Fruit fly (Drosophila melanogaster) whole organism, embryonic: ENCODE results near the gene nAChRalpha3.

Experiments
- Ada2b ChIP-seq: fragments of 200-800 bp; sonication (Bioruptor generic); IDR thresholded peaks from 2 replicates; pipeline ENCODE4 v1.3.6; 2022; ENCODE audit warnings: missing biosample characterization, missing genetic modification characterization
- Atf3 ChIP-seq: fragments of 200-800 bp; sonication (Bioruptor generic); optimal IDR thresholded peaks from 3 replicates; lab custom pipeline; 2016; ENCODE audit warnings: missing biosample characterization, missing genetic modification characterization
- Awh ChIP-seq: fragments of 200-800 bp; sonication (Bioruptor generic); IDR thresholded peaks from 2 replicates; pipeline ENCODE4, ENCODE4 v1.3.6; 2022; ENCODE audit warnings: missing biosample characterization, missing genetic modification characterization
- B-H2 ChIP-seq: fragments of 200-800 bp; sonication (Bioruptor generic); optimal IDR thresholded peaks from 2 replicates; lab custom pipeline; 2018; ENCODE audit warnings: missing biosample characterization, mild to moderate bottlenecking, missing genetic modification characterization
- CG10321 ChIP-seq: fragments of 200-800 bp; sonication (Bioruptor generic); IDR thresholded peaks from 2 replicates; pipeline ENCODE4 v1.3.6; 2022; ENCODE audit warnings: missing biosample characterization, missing genetic modification characterization
- CG10462 ChIP-seq: fragments of 200-800 bp; sonication (Bioruptor generic); optimal IDR thresholded peaks from 2 replicates; lab custom pipeline; 2016; ENCODE audit warnings: missing biosample characterization, missing genetic modification characterization
- CG10959 ChIP-seq: fragments of 200-800 bp; sonication (Bioruptor generic); IDR thresholded peaks from 2 replicates; pipeline ENCODE4 v1.3.6; 2022; ENCODE audit warnings: missing biosample characterization, missing genetic modification characterization
- CG10979 ChIP-seq: fragments of 200-800 bp; sonication (Bioruptor generic); optimal IDR thresholded peaks from 2 replicates; lab custom pipeline; 2018; ENCODE audit warnings: missing biosample characterization, mild to moderate bottlenecking, missing genetic modification characterization, moderate library complexity
- CG12071 ChIP-seq: fragments of 200-800 bp; sonication (Bioruptor generic); optimal IDR thresholded peaks from 3 replicates; lab custom pipeline; 2018; ENCODE audit warnings: missing biosample characterization, mild to moderate bottlenecking, missing genetic modification characterization
- CG12769 ChIP-seq: fragments of 200-800 bp; sonication (Bioruptor generic); optimal IDR thresholded peaks from 2 replicates; lab custom pipeline; 2019; ENCODE audit warnings: missing biosample characterization, mild to moderate bottlenecking, missing genetic modification characterization, moderate library complexity
- CG16813 ChIP-seq: fragments of 200-800 bp; sonication (Bioruptor generic); IDR thresholded peaks from 3 replicates; pipeline ENCODE4 v1.3.6; 2022; ENCODE audit warnings: missing biosample characterization, missing genetic modification characterization; ENCODE audit not compliant: partially characterized antibody
- CG1792 ChIP-seq: fragments of 200-800 bp; sonication (Bioruptor generic); optimal IDR thresholded peaks from 2 replicates; lab custom pipeline; 2016; ENCODE audit warnings: missing biosample characterization, missing genetic modification characterization
- CG18011 ChIP-seq: fragments of 200-800 bp; sonication (Bioruptor generic); optimal IDR thresholded peaks from 2 replicates; lab custom pipeline; 2017; ENCODE audit warnings: missing biosample characterization, missing genetic modification characterization, mild to moderate bottlenecking, moderate library complexity, missing genotype
- CG1832 ChIP-seq: fragments of 200-800 bp; sonication (Bioruptor generic); optimal IDR thresholded peaks from 2 replicates; lab custom pipeline; 2017; ENCODE audit warnings: missing biosample characterization, mild to moderate bottlenecking, missing genetic modification characterization, inconsistent platforms
- CG18619 ChIP-seq: fragments of 200-800 bp; sonication (Bioruptor generic); optimal IDR thresholded peaks from 3 replicates; lab custom pipeline; 2017; ENCODE audit warnings: missing biosample characterization, mild to moderate bottlenecking, missing genetic modification characterization
- CG2120 ChIP-seq: fragments of 200-800 bp; sonication (Bioruptor generic); optimal IDR thresholded peaks from 3 replicates; lab custom pipeline; 2016; ENCODE audit warnings: missing biosample characterization, missing genetic modification characterization
- CG2875 ChIP-seq: fragments of 200-800 bp; sonication (Bioruptor generic); optimal IDR thresholded peaks from 2 replicates; lab custom pipeline; 2017; ENCODE audit warnings: missing biosample characterization, mild to moderate bottlenecking, missing genetic modification characterization, missing genetic modification reagents
- CG30403 ChIP-seq: fragments of 200-800 bp; sonication (Bioruptor generic); optimal IDR thresholded peaks from 3 replicates; lab custom pipeline; 2016; ENCODE audit warnings: missing biosample characterization, missing genetic modification characterization
- CG4820 ChIP-seq: fragments of 200-800 bp; sonication (Bioruptor generic); optimal IDR thresholded peaks from 3 replicates; lab custom pipeline; 2016; ENCODE audit warnings: missing biosample characterization, missing genetic modification characterization
- CG6654 ChIP-seq: fragments of 200-800 bp; sonication (Bioruptor generic); optimal IDR thresholded peaks from 2 replicates; lab custom pipeline; 2017; ENCODE audit warnings: missing biosample characterization, mild to moderate bottlenecking, missing genetic modification characterization
- CG6791 ChIP-seq: fragments of 200-800 bp; sonication (Bioruptor generic); IDR thresholded peaks from 3 replicates; pipeline ENCODE4 v1.3.6; 2022; ENCODE audit warnings: missing biosample characterization, missing genetic modification characterization; ENCODE audit not compliant: partially characterized antibody
- Dip3 ChIP-seq: fragments of 200-800 bp; sonication (Bioruptor generic); optimal IDR thresholded peaks from 3 replicates; lab custom pipeline; 2016; ENCODE audit warnings: missing biosample characterization, missing genetic modification characterization
- Dref ChIP-seq: fragments of 200-800 bp; sonication (Bioruptor generic); IDR thresholded peaks from 2 replicates; pipeline ENCODE4 v1.3.6; 2022; ENCODE audit warnings: missing biosample characterization, missing genetic modification characterization
- Hsf ChIP-seq: fragments of 200-800 bp; sonication (Bioruptor generic); optimal IDR thresholded peaks from 3 replicates; lab custom pipeline; 2016; ENCODE audit warnings: missing biosample characterization, missing genetic modification characterization
- Lim3 ChIP-seq: fragments of 200-800 bp; sonication (Bioruptor generic); IDR thresholded peaks from 2 replicates; pipeline ENCODE4 v1.3.6; 2022; ENCODE audit warnings: missing biosample characterization, missing genetic modification characterization
- MESR4 ChIP-seq: fragments of 200-800 bp; sonication (Bioruptor generic); optimal IDR thresholded peaks from 2 replicates; lab custom pipeline; 2018; ENCODE audit warnings: missing biosample characterization, mild to moderate bottlenecking, missing genetic modification characterization, moderate library complexity
- Opbp ChIP-seq: fragments of 200-800 bp; sonication (Bioruptor generic); IDR thresholded peaks from 3 replicates; pipeline ENCODE4 v1.3.6; 2022; ENCODE audit warnings: missing biosample characterization, missing genetic modification characterization; ENCODE audit not compliant: partially characterized antibody
- Ravus ChIP-seq: fragments of 200-800 bp; sonication (Bioruptor generic); IDR thresholded peaks from 2 replicates; pipeline ENCODE4 v1.3.6; 2022; ENCODE audit warnings: missing biosample characterization, missing genetic modification characterization
- Scr ChIP-seq: fragments of 200-800 bp; sonication (Bioruptor generic); IDR thresholded peaks from 2 replicates; pipeline ENCODE4 v1.3.6; 2022; ENCODE audit warnings: missing biosample characterization, missing genetic modification characterization; ENCODE audit not compliant: partially characterized antibody
- Sin3A ChIP-seq: fragments of >200 bp; optimal IDR thresholded peaks from 2 replicates; lab custom pipeline; 2018
- Sox102F ChIP-seq: fragments of 200-800 bp; sonication (Bioruptor generic); optimal IDR thresholded peaks from 2 replicates; lab custom pipeline; 2018; ENCODE audit warnings: missing biosample characterization, mild to moderate bottlenecking, missing genetic modification characterization, moderate library complexity
- abd-A ChIP-seq: fragments of 200-800 bp; sonication (Bioruptor generic); optimal IDR thresholded peaks from 3 replicates; lab custom pipeline; 2019; ENCODE audit warnings: missing biosample characterization, mild to moderate bottlenecking, missing genetic modification characterization, moderate library complexity
- bcd ChIP-seq: fragments of 200-800 bp; sonication (Bioruptor generic); optimal IDR thresholded peaks from 2 replicates; lab custom pipeline; 2017; ENCODE audit warnings: missing biosample characterization, mild to moderate bottlenecking, missing genetic modification characterization
- bowl ChIP-seq: fragments of 200-800 bp; sonication (Bioruptor generic); IDR thresholded peaks from 2 replicates; pipeline ENCODE4 v1.3.6; 2022; ENCODE audit warnings: missing biosample characterization, missing genetic modification characterization
- chm ChIP-seq: fragments of 200-800 bp; sonication (Bioruptor generic); IDR thresholded peaks from 2 replicates; pipeline ENCODE4 v1.3.6; 2022; ENCODE audit warnings: missing biosample characterization, missing genetic modification characterization
- crp ChIP-seq, 2 experiments: fragments of 200-800 bp; sonication (Bioruptor generic); optimal IDR thresholded peaks; 2 replicates in 1 of 2; 3 replicates in 1 of 2; lab custom pipeline; 2017; ENCODE audit warnings: missing biosample characterization in 2 of 2, missing genetic modification characterization in 2 of 2, mild to moderate bottlenecking in 1 of 2, moderate library complexity in 1 of 2
- dati ChIP-seq: fragments of 200-800 bp; sonication (Bioruptor generic); IDR thresholded peaks from 2 replicates; pipeline ENCODE4 v1.3.6; 2022; ENCODE audit warnings: missing biosample characterization, missing genetic modification characterization
- dysf ChIP-seq: fragments of 200-800 bp; sonication (Bioruptor generic); IDR thresholded peaks from 3 replicates; pipeline ENCODE4 v1.3.6; 2022; ENCODE audit warnings: missing biosample characterization, missing genetic modification characterization
- ems ChIP-seq: fragments of 200-800 bp; sonication (Bioruptor generic); optimal IDR thresholded peaks from 3 replicates; lab custom pipeline; 2016; ENCODE audit warnings: missing biosample characterization, missing genetic modification characterization
- eve ChIP-seq, 2 experiments: fragments of >200 bp; optimal IDR thresholded peaks; 2 replicates each; lab custom pipeline; 2017; ENCODE audit warnings: missing biosample characterization in 2 of 2, missing genetic modification characterization in 2 of 2
- fd102C ChIP-seq: fragments of 200-800 bp; sonication (Bioruptor generic); optimal IDR thresholded peaks from 2 replicates; lab custom pipeline; 2018; ENCODE audit warnings: missing biosample characterization, mild to moderate bottlenecking, missing genetic modification characterization, moderate library complexity
- gro ChIP-seq: fragments of 200-800 bp; sonication (Bioruptor generic); optimal IDR thresholded peaks from 2 replicates; lab custom pipeline; 2016; ENCODE audit warnings: missing biosample characterization, missing genetic modification characterization
- gsb ChIP-seq: fragments of 200-800 bp; sonication (Bioruptor generic); IDR thresholded peaks from 2 replicates; pipeline ENCODE4 v1.3.6; 2022; ENCODE audit warnings: missing biosample characterization, missing genetic modification characterization
- hb ChIP-seq: fragments of 200-800 bp; sonication (Bioruptor generic); IDR thresholded peaks from 3 replicates; pipeline ENCODE4 v1.3.6; 2022; ENCODE audit warnings: missing biosample characterization, missing genetic modification characterization; ENCODE audit not compliant: partially characterized antibody
- jigr1 ChIP-seq: fragments of 200-800 bp; sonication (Bioruptor generic); IDR thresholded peaks from 3 replicates; pipeline ENCODE4 v1.3.6; 2022; ENCODE audit warnings: missing biosample characterization, missing genetic modification characterization
- lbe ChIP-seq: fragments of 200-800 bp; sonication (Bioruptor generic); optimal IDR thresholded peaks from 2 replicates; lab custom pipeline; 2016; ENCODE audit warnings: missing biosample characterization, mild to moderate bottlenecking, missing genetic modification characterization
- mirr ChIP-seq: fragments of 200-800 bp; sonication (Bioruptor generic); optimal IDR thresholded peaks from 3 replicates; lab custom pipeline; 2018; ENCODE audit warnings: missing biosample characterization, mild to moderate bottlenecking, missing genetic modification characterization
- otp ChIP-seq: fragments of 200-800 bp; sonication (Bioruptor generic); IDR thresholded peaks from 3 replicates; pipeline ENCODE4, ENCODE4 v1.3.6; 2022; ENCODE audit warnings: missing biosample characterization, missing genetic modification characterization
- pfk ChIP-seq: fragments of 200-800 bp; sonication (Bioruptor generic); optimal IDR thresholded peaks from 2 replicates; lab custom pipeline; 2018; ENCODE audit warnings: missing biosample characterization, mild to moderate bottlenecking, missing genetic modification characterization, moderate library complexity
- toy ChIP-seq: fragments of 200-800 bp; sonication (Bioruptor generic); IDR thresholded peaks from 2 replicates; pipeline ENCODE4 v1.3.6; 2022; ENCODE audit warnings: missing biosample characterization, missing genetic modification characterization

The nAChRalpha3 gene

dm6 chrX:8410349-8411240 lies 43.6 kb upstream of the nAChRalpha3 start (continued):
- TF ChIP-seq CG6654 (GFP tag; lab: Kevin White, UChicago) (no peak), eve (GFP tag; optimal IDR thresholded peaks at IDR 0.05; lab: Kevin White, UChicago) (no peak), Opbp (no peak), pfk (no peak), CG12769 (no peak), Ada2b (no peak), CG12071 (GFP tag; lab: Kevin White, UChicago) (no peak), jigr1 (GFP tag; lab: Robert Waterston, UW) (no peak), CG16813 (GFP tag; lab: Robert Waterston, UW) (no peak), Scr (GFP tag; lab: Robert Waterston, UW) (no peak), CG2120 (GFP tag; lab: Kevin White, UChicago) (no peak), toy (GFP tag; lab: Robert Waterston, UW) (no peak), dysf (peak; percentile 39; the same call in 1 of the 3 replicates), CG2875 (no peak), ems (GFP tag; lab: Kevin White, UChicago) (no peak), B-H2 (GFP tag; lab: Kevin White, UChicago) (peak; percentile 2), CG1832 (GFP tag; lab: Kevin White, UChicago) (peak; percentile 96), Awh (GFP tag; lab: Robert Waterston, UW) (no peak), Lim3 (no peak), Dref (GFP tag; lab: Robert Waterston, UW) (no peak), crp (GFP tag; optimal IDR thresholded peaks at IDR 0.05; lab: Kevin White, UChicago) (no peak), CG18011 (GFP tag; lab: Kevin White, UChicago) (no peak), mirr (GFP tag; lab: Kevin White, UChicago) (no peak), dati (no peak)

dm6 chrX:8409793-8410192 lies 42.8 kb upstream of the nAChRalpha3 start:
- TF ChIP-seq fd102C (GFP tag; lab: Kevin White, UChicago) (no peak), bcd (GFP tag; lab: Kevin White, UChicago) (no peak), otp (GFP tag; lab: Robert Waterston, UW) (peak; percentile 54; the same call in 1 of the 3 replicates), hb (no peak), CG2120 (GFP tag; lab: Kevin White, UChicago) (no peak), CG1792 (GFP tag; lab: Kevin White, UChicago) (no peak), CG10462 (GFP tag; lab: Kevin White, UChicago) (no peak), CG4820 (GFP tag; lab: Kevin White, UChicago) (no peak), CG18619 (GFP tag; lab: Kevin White, UChicago) (peak; percentile 6), CG10979 (tag; lab: Kevin White, UChicago) (no peak), Atf3 (GFP tag; lab: Kevin White, UChicago) (no peak), lbe (peak; percentile 78), gro (GFP tag; lab: Kevin White, UChicago) (peak; percentile 56), CG6791 (no peak; the same call in 2 of the 3 replicates), gsb (GFP tag; lab: Robert Waterston, UW) (peak; percentile 92), Sox102F (GFP tag; lab: Kevin White, UChicago) (no peak), Sin3A (no peak), Hsf (GFP tag; lab: Kevin White, UChicago) (no peak), Dip3 (GFP tag; lab: Kevin White, UChicago) (no peak), MESR4 (GFP tag; lab: Kevin White, UChicago) (peak; percentile 8), bowl (GFP tag; lab: Robert Waterston, UW) (peak; percentile 98), Ravus (GFP tag; lab: Robert Waterston, UW) (no peak), CG30403 (no peak), CG10321 (GFP tag; lab: Robert Waterston, UW) (no peak), CG10959 (GFP tag; lab: Robert Waterston, UW) (peak; percentile 45; the same call in 1 of the 2 replicates), abd-A (tag; lab: Kevin White, UChicago) (peak; percentile 82), chm (GFP tag; lab: Robert Waterston, UW) (peak; percentile 97)
